Fruit fly (Drosophila melanogaster): ENCODE measurements around the gene CG14416.
A peak's percentile ranks its signal among the peaks of the same experiment; 100 is the strongest.

Gene CG14416

DNA sequence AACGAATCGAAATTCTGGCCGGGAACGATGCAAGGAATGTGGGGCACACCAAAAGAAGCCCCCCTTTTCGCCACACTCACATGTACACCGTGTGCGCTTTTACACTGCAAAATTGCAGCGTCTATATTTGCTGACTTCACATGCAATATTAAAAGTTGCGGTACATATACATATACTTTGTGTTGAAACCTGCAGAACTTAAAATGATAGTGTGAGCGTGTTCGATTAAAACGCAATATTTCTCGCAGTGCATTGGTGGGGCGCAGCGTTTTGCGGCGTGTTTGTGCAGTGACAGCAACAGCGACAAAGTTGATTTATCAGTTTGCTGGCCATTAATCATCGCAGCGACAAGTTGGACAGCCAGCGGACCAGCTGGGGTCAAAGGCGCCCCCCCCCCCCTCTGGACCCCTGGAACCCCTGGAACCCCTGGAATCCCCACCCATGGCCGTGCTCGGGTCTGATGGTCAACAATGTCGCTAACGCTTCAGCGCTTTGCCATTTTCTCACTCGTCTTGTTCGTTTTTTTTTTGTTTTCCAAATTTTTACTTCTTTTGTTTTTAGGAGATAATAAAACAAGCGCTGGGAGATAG, 34.5 kb upstream of the CG14416 start (continued):
- TF ChIP-seq HLH4C (GFP tag; IDR thresholded peaks at IDR 0.05; ENCODE audit: partially characterized antibody) (no peak), CG9727 (GFP tag; optimal IDR thresholded peaks at IDR 0.05) (no peak), tio (GFP tag; optimal IDR thresholded peaks at IDR 0.05) (no peak), Sox102F (GFP tag; optimal IDR thresholded peaks at IDR 0.05) (peak; percentile 49), en (GFP tag; optimal IDR thresholded peaks at IDR 0.05) (no peak), rib (GFP tag; IDR thresholded peaks at IDR 0.05) (no peak), CG17385 (GFP tag; optimal IDR thresholded peaks at IDR 0.05) (peak; percentile 2), fd96Cb (tag; optimal IDR thresholded peaks at IDR 0.05) (peak; percentile 7), CG17328 (GFP tag; IDR thresholded peaks at IDR 0.05) (peak; percentile 47; the same call in 1 of the 2 replicates), ftz-f1 (GFP tag; optimal IDR thresholded peaks at IDR 0.05) (no peak), schlank (tag; optimal IDR thresholded peaks at IDR 0.05) (no peak), dm (GFP tag; optimal IDR thresholded peaks at IDR 0.05) (no peak), CG1647 (GFP tag; optimal IDR thresholded peaks at IDR 0.05) (no peak), CG15269 (tag; optimal IDR thresholded peaks at IDR 0.05) (no peak), Fer2 (tag; optimal IDR thresholded peaks at IDR 0.05) (no peak), Ada2b (GFP tag; IDR thresholded peaks at IDR 0.05) (no peak), Max (GFP tag; optimal IDR thresholded peaks at IDR 0.05) (no peak), CG13894 (tag; optimal IDR thresholded peaks at IDR 0.05) (no peak), sisA (GFP tag; IDR thresholded peaks at IDR 0.05) (peak; percentile 47; the same call in 1 of the 2 replicates), CG10366 (GFP tag; IDR thresholded peaks at IDR 0.05) (no peak), Sry-δ (GFP tag; optimal IDR thresholded peaks at IDR 0.05) (no peak), prd (optimal IDR thresholded peaks at IDR 0.05) (no peak), prd (GFP tag; IDR thresholded peaks at IDR 0.05) (peak; percentile 35; the same call in 1 of the 3 replicates), Gsc (GFP tag; IDR thresholded peaks at IDR 0.05) (no peak), hkb (optimal IDR thresholded peaks at IDR 0.05) (no peak), hkb (GFP tag; IDR thresholded peaks at IDR 0.05) (no peak), ci (GFP tag; IDR thresholded peaks at IDR 0.05) (peak; percentile 51; the same call in 1 of the 3 replicates), CG3838 (GFP tag; optimal IDR thresholded peaks at IDR 0.05) (no peak), CG2129 (GFP tag; IDR thresholded peaks at IDR 0.05; ENCODE audit: partially characterized antibody) (no peak), Gug (GFP tag; IDR thresholded peaks at IDR 0.05) (0 out of 4 replicates have a peak, but pooled peaks have one; percentile 12), ash1 (GFP tag; optimal IDR thresholded peaks at IDR 0.05) (no peak), unc-4 (GFP tag; IDR thresholded peaks at IDR 0.05; ENCODE audit: partially characterized antibody) (no peak), phol (tag; optimal IDR thresholded peaks at IDR 0.05) (peak; percentile 5), CG17359 (tag; optimal IDR thresholded peaks at IDR 0.05) (peak; percentile 12), tin (GFP tag; optimal IDR thresholded peaks at IDR 0.05) (peak; percentile 3), row (GFP tag; IDR thresholded peaks at IDR 0.05) (peak; percentile 18; the same call in 1 of the 3 replicates), kah (GFP tag; optimal IDR thresholded peaks at IDR 0.05) (no peak), Xbp1 (GFP tag; optimal IDR thresholded peaks at IDR 0.05) (peak; percentile 14), CG7372 (GFP tag; IDR thresholded peaks at IDR 0.05) (0 out of 2 replicates have a peak, but pooled peaks have one; percentile 9), Rfx (GFP tag; IDR thresholded peaks at IDR 0.05) (0 out of 2 replicates have a peak, but pooled peaks have one; percentile 15), dimm (GFP tag; IDR thresholded peaks at IDR 0.05) (no peak), CG18599 (GFP tag; optimal IDR thresholded peaks at IDR 0.05) (peak; percentile 23), abd-A (tag; optimal IDR thresholded peaks at IDR 0.05) (no peak), CG6854 (GFP tag; optimal IDR thresholded peaks at IDR 0.05) (no peak), otp (GFP tag; IDR thresholded peaks at IDR 0.05) (no peak), CG8290 (GFP tag; optimal IDR thresholded peaks at IDR 0.05) (no peak), CG8290 (tag; optimal IDR thresholded peaks at IDR 0.05) (peak in 1 of 2 experiments; percentile 47), CG1832 (GFP tag; optimal IDR thresholded peaks at IDR 0.05) (no peak), CG2712 (tag; optimal IDR thresholded peaks at IDR 0.05) (peak; percentile 7), CG17912 (GFP tag; optimal IDR thresholded peaks at IDR 0.05) (no peak)
